In genomic region chr3L:12090898-12091685, dm6 we compare ENCODE assay signal across 2 fruit fly cellular contexts.
A peak's percentile ranks its signal among the peaks of the same experiment; 100 is the strongest.
TF ChIP-seq lines count a peak whose summit lies in the region.

No protein-coding gene starts in this region.

TF ChIP-seq in whole organism, embryonic, 481 proteins besides CTCF, POLR2A, EP300 and RAD21 (continued from another document and continues in another):
- TF ChIP-seq CG8290 (GFP tag; optimal IDR thresholded peaks at IDR 0.05; lab: Kevin White, UChicago) (no peak), CG8290 (tag; optimal IDR thresholded peaks at IDR 0.05; lab: Kevin White, UChicago) (peak in 1 of 2 experiments; percentile 36), her (GFP tag; optimal IDR thresholded peaks at IDR 0.05; lab: Kevin White, UChicago) (no peak), CG15011 (GFP tag; optimal IDR thresholded peaks at IDR 0.05; lab: Kevin White, UChicago) (peak; percentile 39), aop (GFP tag; IDR thresholded peaks at IDR 0.05; lab: Robert Waterston, UW) (peak; percentile 38; the same call in 1 of the 2 replicates), inv (GFP tag; IDR thresholded peaks at IDR 0.05; lab: Robert Waterston, UW; ENCODE audit: partially characterized antibody) (no peak), CG9609 (GFP tag; optimal IDR thresholded peaks at IDR 0.05; lab: Kevin White, UChicago) (no peak), Dref (GFP tag; IDR thresholded peaks at IDR 0.05; lab: Robert Waterston, UW) (no peak), Stat92E (GFP tag; optimal IDR thresholded peaks at IDR 0.05; lab: Kevin White, UChicago) (no peak), crc (GFP tag; optimal IDR thresholded peaks at IDR 0.05; lab: Kevin White, UChicago) (no peak), ato (GFP tag; IDR thresholded peaks at IDR 0.05; lab: Robert Waterston, UW; ENCODE audit: partially characterized antibody) (no peak), ewg (GFP tag; optimal IDR thresholded peaks at IDR 0.05; lab: Kevin White, UChicago) (peak; percentile 13), BtbVII (GFP tag; optimal IDR thresholded peaks at IDR 0.05; lab: Kevin White, UChicago) (peak; percentile 77), CG7839 (tag; optimal IDR thresholded peaks at IDR 0.05; lab: Kevin White, UChicago) (peak; percentile 77), crp (GFP tag; optimal IDR thresholded peaks at IDR 0.05; lab: Kevin White, UChicago) (no peak), vvl (GFP tag; IDR thresholded peaks at IDR 0.05; lab: Robert Waterston, UW) (peak; percentile 56; the same call in 1 of the 2 replicates), Optix (GFP tag; IDR thresholded peaks at IDR 0.05; lab: Robert Waterston, UW) (no peak), CG13894 (tag; optimal IDR thresholded peaks at IDR 0.05; lab: Kevin White, UChicago) (peak; percentile 38), CG14441 (GFP tag; IDR thresholded peaks at IDR 0.05; lab: Robert Waterston, UW) (peak; percentile 76), lilli (GFP tag; optimal IDR thresholded peaks at IDR 0.05; lab: Kevin White, UChicago) (peak; percentile 69), MTF-1 (GFP tag; optimal IDR thresholded peaks at IDR 0.05; lab: Kevin White, UChicago; ENCODE audit: borderline replicate concordance) (no peak), CG7786 (GFP tag; optimal IDR thresholded peaks at IDR 0.05; lab: Kevin White, UChicago) (peak; percentile 20), Chrac-16 (GFP tag; optimal IDR thresholded peaks at IDR 0.05; lab: Kevin White, UChicago) (peak; percentile 11), Nf-YA (GFP tag; IDR thresholded peaks at IDR 0.05; lab: Robert Waterston, UW) (no peak), odd (GFP tag; optimal IDR thresholded peaks at IDR 0.05; lab: Kevin White, UChicago) (peak; percentile 53), Dad (GFP tag; optimal IDR thresholded peaks at IDR 0.05; lab: Kevin White, UChicago) (no peak), CG4360 (GFP tag; IDR thresholded peaks at IDR 0.05; lab: Robert Waterston, UW) (no peak), CG10979 (tag; optimal IDR thresholded peaks at IDR 0.05; lab: Kevin White, UChicago) (peak; percentile 15), tio (GFP tag; optimal IDR thresholded peaks at IDR 0.05; lab: Kevin White, UChicago) (peak; percentile 47), HmgD (GFP tag; optimal IDR thresholded peaks at IDR 0.05; lab: Kevin White, UChicago) (no peak), CG12219 (GFP tag; optimal IDR thresholded peaks at IDR 0.05; lab: Kevin White, UChicago) (peak; percentile 50), CG10321 (GFP tag; IDR thresholded peaks at IDR 0.05; lab: Robert Waterston, UW) (no peak), CG7963 (GFP tag; IDR thresholded peaks at IDR 0.05; lab: Robert Waterston, UW; ENCODE audit: partially characterized antibody) (no peak), Med (GFP tag; lab: Kevin White, UChicago) (peak; percentile 80), tx (GFP tag; optimal IDR thresholded peaks at IDR 0.05; lab: Kevin White, UChicago) (no peak), H15 (GFP tag; IDR thresholded peaks at IDR 0.05; lab: Robert Waterston, UW) (0 out of 3 replicates have a peak, but pooled peaks have one; percentile 34), ap (GFP tag; IDR thresholded peaks at IDR 0.05; lab: Robert Waterston, UW) (peak; percentile 33; the same call in 1 of the 2 replicates), CG6813 (GFP tag; optimal IDR thresholded peaks at IDR 0.05; lab: Kevin White, UChicago) (peak; percentile 38), al (GFP tag; IDR thresholded peaks at IDR 0.05; lab: Robert Waterston, UW) (peak; percentile 74), nerfin-1 (tag; optimal IDR thresholded peaks at IDR 0.05; lab: Kevin White, UChicago) (peak; percentile 28), CG12104 (GFP tag; optimal IDR thresholded peaks at IDR 0.05; lab: Kevin White, UChicago) (peak; percentile 9), gcm2 (GFP tag; optimal IDR thresholded peaks at IDR 0.05; lab: Kevin White, UChicago) (peak; percentile 38), CG6791 (GFP tag; IDR thresholded peaks at IDR 0.05; lab: Robert Waterston, UW; ENCODE audit: partially characterized antibody) (no peak), Ravus (GFP tag; IDR thresholded peaks at IDR 0.05; lab: Robert Waterston, UW) (peak; percentile 38), CG43689 (GFP tag; IDR thresholded peaks at IDR 0.05; lab: Robert Waterston, UW) (peak; percentile 46; the same call in 1 of the 2 replicates), CkIIα-i1 (GFP tag; IDR thresholded peaks at IDR 0.05; lab: Robert Waterston, UW) (no peak), jigr1 (GFP tag; IDR thresholded peaks at IDR 0.05; lab: Robert Waterston, UW) (0 out of 3 replicates have a peak, but pooled peaks have one; percentile 36), dysf (GFP tag; IDR thresholded peaks at IDR 0.05; lab: Robert Waterston, UW) (peak; percentile 81), CG10274 (GFP tag; optimal IDR thresholded peaks at IDR 0.05; lab: Kevin White, UChicago) (peak; percentile 25), Oli (tag; optimal IDR thresholded peaks at IDR 0.05; lab: Kevin White, UChicago) (peak; percentile 74), CG5180 (GFP tag; optimal IDR thresholded peaks at IDR 0.05; lab: Kevin White, UChicago) (peak; percentile 59), CG14860 (GFP tag; IDR thresholded peaks at IDR 0.05; lab: Robert Waterston, UW; ENCODE audit: partially characterized antibody) (no peak), CG30431 (GFP tag; optimal IDR thresholded peaks at IDR 0.05; lab: Kevin White, UChicago) (peak; percentile 17), fd96Cb (tag; optimal IDR thresholded peaks at IDR 0.05; lab: Kevin White, UChicago) (peak; percentile 32), CG34376 (GFP tag; optimal IDR thresholded peaks at IDR 0.05; lab: Kevin White, UChicago) (peak; percentile 79), seq (GFP tag; IDR thresholded peaks at IDR 0.05; lab: Robert Waterston, UW) (peak; percentile 74; the same call in 1 of the 2 replicates), NK7.1 (GFP tag; optimal IDR thresholded peaks at IDR 0.05; lab: Kevin White, UChicago) (no peak), tin (GFP tag; optimal IDR thresholded peaks at IDR 0.05; lab: Kevin White, UChicago) (no peak), bowl (GFP tag; IDR thresholded peaks at IDR 0.05; lab: Robert Waterston, UW) (no peak), NC2β (GFP tag; optimal IDR thresholded peaks at IDR 0.05; lab: Kevin White, UChicago) (peak; percentile 6), CG34422 (GFP tag; IDR thresholded peaks at IDR 0.05; lab: Robert Waterston, UW) (peak; percentile 73; the same call in 2 of the 3 replicates), slbo (GFP tag; IDR thresholded peaks at IDR 0.05; lab: Robert Waterston, UW) (peak; percentile 83), eyg (GFP tag; optimal IDR thresholded peaks at IDR 0.05; lab: Kevin White, UChicago) (peak; percentile 15), MESR4 (GFP tag; optimal IDR thresholded peaks at IDR 0.05; lab: Kevin White, UChicago) (no peak), CG8388 (GFP tag; optimal IDR thresholded peaks at IDR 0.05; lab: Kevin White, UChicago) (peak; percentile 2)

TF ChIP-seq in whole organism, prepupa, 60 proteins besides CTCF, POLR2A, EP300 and RAD21 (continued from another document):
- no peak for TF ChIP-seq CG7368 (GFP tag; optimal IDR thresholded peaks at IDR 0.05; lab: Kevin White, UChicago)
- peak; percentile 2 for TF ChIP-seq CG8632 (GFP tag; optimal IDR thresholded peaks at IDR 0.05; lab: Kevin White, UChicago)
- peak; percentile 12 for TF ChIP-seq lz (GFP tag; optimal IDR thresholded peaks at IDR 0.05; lab: Kevin White, UChicago)
- peak; percentile 73 for TF ChIP-seq eg (GFP tag; IDR thresholded peaks at IDR 0.05; lab: Robert Waterston, UW)
- peak; percentile 22 for TF ChIP-seq Hr39 (GFP tag; optimal IDR thresholded peaks at IDR 0.05; lab: Kevin White, UChicago)
- peak; percentile 66 for TF ChIP-seq CG32006 (GFP tag; optimal IDR thresholded peaks at IDR 0.05; lab: Kevin White, UChicago)
- no peak for TF ChIP-seq CG6854 (GFP tag; optimal IDR thresholded peaks at IDR 0.05; lab: Kevin White, UChicago)
- TF ChIP-seq CG6163 (GFP tag; IDR thresholded peaks at IDR 0.05; lab: Robert Waterston, UW) = 0 out of 3 replicates have a peak, but pooled peaks have one; percentile 32
- TF ChIP-seq CG8119 (GFP tag; IDR thresholded peaks at IDR 0.05; lab: Robert Waterston, UW) = peak; percentile 49; the same call in 2 of the 3 replicates
- peak; percentile 1 for TF ChIP-seq topi (GFP tag; optimal IDR thresholded peaks at IDR 0.05; lab: Kevin White, UChicago)
- TF ChIP-seq CG9139 (GFP tag; optimal IDR thresholded peaks at IDR 0.05; lab: Kevin White, UChicago) = no peak
- TF ChIP-seq fd85E (GFP tag; optimal IDR thresholded peaks at IDR 0.05; lab: Kevin White, UChicago) = no peak
- TF ChIP-seq fd59A (GFP tag; optimal IDR thresholded peaks at IDR 0.05; lab: Kevin White, UChicago) = no peak
- TF ChIP-seq esn (GFP tag; optimal IDR thresholded peaks at IDR 0.05; lab: Kevin White, UChicago) = peak; percentile 11
- TF ChIP-seq Eip75B (GFP tag; optimal IDR thresholded peaks at IDR 0.05; lab: Kevin White, UChicago) = no peak
- no peak for TF ChIP-seq CG11902 (GFP tag; optimal IDR thresholded peaks at IDR 0.05; lab: Kevin White, UChicago)
- TF ChIP-seq Lpt (GFP tag; optimal IDR thresholded peaks at IDR 0.05; lab: Kevin White, UChicago) = peak; percentile 12
- TF ChIP-seq CG3032 (tag; optimal IDR thresholded peaks at IDR 0.05; lab: Kevin White, UChicago) = peak; percentile 15
- TF ChIP-seq Met (GFP tag; optimal IDR thresholded peaks at IDR 0.05; lab: Kevin White, UChicago) = peak; percentile 22
- TF ChIP-seq CG34406 (GFP tag; optimal IDR thresholded peaks at IDR 0.05; lab: Kevin White, UChicago) = no peak
- no peak for TF ChIP-seq CG1621 (tag; optimal IDR thresholded peaks at IDR 0.05; lab: Kevin White, UChicago)
- TF ChIP-seq Ets96B (tag; optimal IDR thresholded peaks at IDR 0.05; lab: Kevin White, UChicago) = no peak
- TF ChIP-seq Eip78C (GFP tag; lab: Kevin White, UChicago) = peak; percentile 63
- no peak for TF ChIP-seq ss (GFP tag; optimal IDR thresholded peaks at IDR 0.05; lab: Kevin White, UChicago)
- TF ChIP-seq CG16779 (tag; optimal IDR thresholded peaks at IDR 0.05; lab: Kevin White, UChicago) = no peak
- TF ChIP-seq Sox14 (GFP tag; optimal IDR thresholded peaks at IDR 0.05; lab: Kevin White, UChicago) = no peak
- no peak for TF ChIP-seq Ets21C (GFP tag; optimal IDR thresholded peaks at IDR 0.05; lab: Kevin White, UChicago)
- no peak for TF ChIP-seq CG10669 (GFP tag; optimal IDR thresholded peaks at IDR 0.05; lab: Kevin White, UChicago)
- TF ChIP-seq Gug (GFP tag; IDR thresholded peaks at IDR 0.05; lab: Robert Waterston, UW) = 0 out of 2 replicates have a peak, but pooled peaks have one; percentile 16
- peak; percentile 38 for TF ChIP-seq Sox102F (GFP tag; optimal IDR thresholded peaks at IDR 0.05; lab: Kevin White, UChicago)
- no peak for TF ChIP-seq cyc (GFP tag; optimal IDR thresholded peaks at IDR 0.05; lab: Kevin White, UChicago)
- TF ChIP-seq CG6808 (GFP tag; optimal IDR thresholded peaks at IDR 0.05; lab: Kevin White, UChicago) = no peak
- TF ChIP-seq salr (GFP tag; optimal IDR thresholded peaks at IDR 0.05; lab: Kevin White, UChicago) = peak in 1 of 2 experiments; percentile 6
- TF ChIP-seq net (GFP tag; optimal IDR thresholded peaks at IDR 0.05; lab: Kevin White, UChicago) = peak; percentile 18
- peak; percentile 29 for TF ChIP-seq achi (GFP tag; optimal IDR thresholded peaks at IDR 0.05; lab: Kevin White, UChicago)
- no peak for TF ChIP-seq svp (GFP tag; lab: Kevin White, UChicago)
- TF ChIP-seq CG8319 (GFP tag; optimal IDR thresholded peaks at IDR 0.05; lab: Kevin White, UChicago) = no peak
- TF ChIP-seq pdm3 (GFP tag; optimal IDR thresholded peaks at IDR 0.05; lab: Kevin White, UChicago) = peak; percentile 33
